Worm (Caenorhabditis elegans) whole organism, L4/young adult: ENCODE data around the gene srw-42.

Experiments used
- W03F9.2 ChIP-seq: fragments of 150-350 bp; optimal IDR thresholded peaks from 2 replicates; lab custom pipeline; 2014; ENCODE audit warnings: missing biosample characterization, missing genetic modification characterization
- dao-5 ChIP-seq: sonication (generic microtip); optimal IDR thresholded peaks from 2 replicates; lab custom pipeline; 2016; ENCODE audit warnings: missing genotype, missing genetic modification characterization, moderate library complexity, missing compliant biosample characterization
- him-1 ChIP-seq: sonication (generic microtip); optimal IDR thresholded peaks from 2 replicates; lab custom pipeline; 2016; ENCODE audit warnings: missing genotype, missing genetic modification reagents, missing genetic modification characterization, missing compliant biosample characterization

DNA sequence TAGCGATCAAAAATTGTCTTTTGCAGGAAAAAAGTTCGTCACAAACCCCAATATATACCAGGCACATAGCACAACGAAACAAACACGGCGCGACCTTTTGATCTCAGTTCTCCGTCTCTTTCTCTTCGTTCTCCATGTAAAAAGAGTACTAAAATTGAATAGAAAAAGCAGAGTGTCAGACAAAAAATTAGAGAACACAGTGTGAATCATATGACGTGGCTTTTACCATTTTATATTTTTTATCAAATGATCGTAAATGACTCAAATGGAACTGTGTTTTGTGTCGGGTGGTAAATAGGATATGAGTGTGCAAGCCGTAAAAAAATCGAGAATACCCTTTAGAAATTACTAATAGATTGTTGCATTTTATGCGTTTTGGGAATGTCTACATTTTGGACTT lies 32.3 kb upstream of the srw-42 start:
- TF ChIP-seq dao-5: no peak
- peak; percentile 47 for TF ChIP-seq W03F9.2
- no peak for TF ChIP-seq him-1 (tag; lab: Kevin White, UChicago)
